Worm (Caenorhabditis elegans): Measurements from ENCODE around the gene C04E7.3.

- TF ChIP-seq ama-1 (optimal IDR thresholded peaks at IDR 0.05) (no peak), pes-1 (GFP tag; IDR thresholded peaks at IDR 0.05) (no peak), tra-4 (tag; optimal IDR thresholded peaks at IDR 0.05) (no peak), sea-1 (GFP tag; conservative IDR thresholded peaks at IDR 0.05) (no peak), F13C5.2 (tag; optimal IDR thresholded peaks at IDR 0.05) (no peak), aly-1 (tag; optimal IDR thresholded peaks at IDR 0.05) (no peak), hmbx-1 (tag; optimal IDR thresholded peaks at IDR 0.05) (no peak), B0310.2 (tag; optimal IDR thresholded peaks at IDR 0.05) (no peak), flt-1 (GFP tag; IDR thresholded peaks at IDR 0.05) (no peak), tbx-11 (GFP tag; IDR thresholded peaks at IDR 0.05) (no peak), ceh-36 (tag; optimal IDR thresholded peaks at IDR 0.05) (no peak), tbx-37 (GFP tag; conservative IDR thresholded peaks at IDR 0.05) (no peak), hmg-4 (GFP tag; optimal IDR thresholded peaks at IDR 0.05) (no peak), hnd-1 (tag; optimal IDR thresholded peaks at IDR 0.05) (no peak)
Observed at ce11 chrX:300250-300649, 46.8 kb downstream of the C04E7.3 start.
